Worm (Caenorhabditis elegans) whole organism, L1 larva: ENCODE results near the gene acl-1.

ENCODE experiments used
- Y116A8C.19 ChIP-seq: sonication (generic microtip); optimal IDR thresholded peaks from 2 replicates; lab custom pipeline; 2016; ENCODE audit warnings: missing compliant biosample characterization, missing genetic modification characterization, borderline replicate concordance
- aly-2 ChIP-seq: fragments of 150-350 bp; optimal IDR thresholded peaks from 2 replicates; lab custom pipeline; 2014; ENCODE audit warnings: missing biosample characterization, missing genetic modification characterization
- blmp-1 ChIP-seq: fragments of 150-350 bp; optimal IDR thresholded peaks from 2 replicates; lab custom pipeline; 2014; ENCODE audit warnings: missing biosample characterization, missing genetic modification characterization
- ceh-8 ChIP-seq: fragments of 200-800 bp; sonication (Bioruptor generic); optimal IDR thresholded peaks from 2 replicates; lab custom pipeline; 2018; ENCODE audit warnings: mild to moderate bottlenecking, missing genetic modification characterization, moderate library complexity, missing compliant biosample characterization
- ceh-90 ChIP-seq: sonication (generic microtip); optimal IDR thresholded peaks from 2 replicates; lab custom pipeline; 2016; ENCODE audit warnings: missing genetic modification characterization, missing compliant biosample characterization
- ces-1 ChIP-seq: fragments of 150-350 bp; optimal IDR thresholded peaks from 2 replicates; lab custom pipeline; 2014; ENCODE audit warnings: missing biosample characterization, missing genetic modification reagents, missing genetic modification characterization
- dpl-1 ChIP-seq, 3 experiments: fragments of 150-350 bp in 2 of 3; sonication (generic microtip) in 1 of 3; optimal IDR thresholded peaks; 2 replicates each; lab custom pipeline; 2014 to 2017; ENCODE audit warnings: missing biosample characterization in 3 of 3, missing genetic modification characterization in 3 of 3, missing genetic modification reagents in 3 of 3
- dsc-1 ChIP-seq: sonication (generic microtip); optimal IDR thresholded peaks from 2 replicates; lab custom pipeline; 2016; ENCODE audit warnings: mild to moderate bottlenecking, missing genetic modification characterization, missing compliant biosample characterization
- egl-27 ChIP-seq, 2 experiments: fragments of 150-350 bp in 1 of 2; sonication (generic microtip); optimal IDR thresholded peaks; 3 replicates each; lab custom pipeline; 2017 to 2018; ENCODE audit warnings: missing biosample characterization in 2 of 2, missing genetic modification characterization in 2 of 2, missing genetic modification reagents in 2 of 2
- elt-2 ChIP-seq: sonication (generic microtip); optimal IDR thresholded peaks from 2 replicates; lab custom pipeline; 2016; ENCODE audit warnings: missing genetic modification characterization, mild to moderate bottlenecking, inconsistent platforms, missing compliant biosample characterization, missing genetic modification reagents
- ets-5 ChIP-seq: fragments of 200-800 bp; sonication (Bioruptor generic); IDR thresholded peaks from 2 replicates; pipeline ENCODE4 v1.3.6; 2022; ENCODE audit warnings: missing genetic modification characterization, missing compliant biosample characterization
- fkh-8 ChIP-seq: sonication (generic microtip); optimal IDR thresholded peaks from 2 replicates; lab custom pipeline; 2016; ENCODE audit warnings: mild to moderate bottlenecking, missing genetic modification characterization, missing compliant biosample characterization
- hlh-17 ChIP-seq: fragments of 200-800 bp; sonication (Bioruptor generic); optimal IDR thresholded peaks from 2 replicates; lab custom pipeline; 2018; ENCODE audit warnings: missing genetic modification characterization, mild to moderate bottlenecking, missing compliant biosample characterization, moderate library complexity, borderline replicate concordance
- isw-1 ChIP-seq: fragments of 200-800 bp; sonication (Bioruptor generic); IDR thresholded peaks from 2 replicates; pipeline ENCODE4 v1.3.6; 2022; ENCODE audit warnings: missing genetic modification characterization, missing compliant biosample characterization
- lin-13 ChIP-seq: fragments of 150-350 bp; optimal IDR thresholded peaks from 2 replicates; lab custom pipeline; 2014; ENCODE audit warnings: missing biosample characterization, missing genetic modification reagents, missing genetic modification characterization
- lin-14 ChIP-seq: fragments of 200-800 bp; sonication (Bioruptor generic); optimal IDR thresholded peaks from 2 replicates; lab custom pipeline; 2018; ENCODE audit warnings: mild to moderate bottlenecking, missing genetic modification characterization, moderate library complexity, missing compliant biosample characterization
- lin-39 ChIP-seq: fragments of 150-350 bp; optimal IDR thresholded peaks from 2 replicates; lab custom pipeline; 2014; ENCODE audit warnings: missing biosample characterization, missing genetic modification reagents, missing genetic modification characterization
- lir-3 ChIP-seq: sonication (generic microtip); optimal IDR thresholded peaks from 2 replicates; lab custom pipeline; 2016; ENCODE audit warnings: mild to moderate bottlenecking, missing genetic modification characterization, moderate library complexity, missing compliant biosample characterization; ENCODE audit not compliant: poor library complexity
- lsy-2 ChIP-seq, 2 experiments: fragments of 150-350 bp; optimal IDR thresholded peaks; 2 replicates each; lab custom pipeline; 2014; ENCODE audit warnings: missing biosample characterization in 2 of 2, missing genetic modification characterization in 2 of 2
- mab-9 ChIP-seq: fragments of 200-800 bp; sonication (Bioruptor generic); IDR thresholded peaks from 2 replicates; pipeline ENCODE4 v1.3.6; 2022; ENCODE audit warnings: missing genetic modification reagents, missing genetic modification characterization, missing compliant biosample characterization
- mdl-1 ChIP-seq, 2 experiments: fragments of 150-350 bp; optimal IDR thresholded peaks; 2 replicates each; lab custom pipeline; 2014 to 2017; ENCODE audit warnings: missing biosample characterization in 2 of 2, missing genetic modification characterization in 2 of 2, inconsistent platforms in 1 of 2
- nhr-19 ChIP-seq: fragments of 200-800 bp; sonication (Bioruptor generic); conservative IDR thresholded peaks from 2 replicates; pipeline ENCODE4 v1.3.6; 2022; ENCODE audit warnings: missing genetic modification characterization, missing compliant biosample characterization
- nhr-20 ChIP-seq: sonication (generic microtip); optimal IDR thresholded peaks from 2 replicates; lab custom pipeline; 2016; ENCODE audit warnings: mild to moderate bottlenecking, missing genetic modification characterization, missing compliant biosample characterization
- nhr-237 ChIP-seq: fragments of 150-350 bp; optimal IDR thresholded peaks from 2 replicates; lab custom pipeline; 2014; ENCODE audit warnings: missing biosample characterization, missing genetic modification characterization
- nhr-28 ChIP-seq: fragments of 150-350 bp; optimal IDR thresholded peaks from 2 replicates; lab custom pipeline; 2014; ENCODE audit warnings: missing biosample characterization, missing genetic modification characterization
- nhr-47 ChIP-seq: sonication (generic microtip); optimal IDR thresholded peaks from 2 replicates; lab custom pipeline; 2016; ENCODE audit warnings: mild to moderate bottlenecking, missing genetic modification characterization, moderate library complexity, missing compliant biosample characterization
- nhr-71 ChIP-seq: sonication (generic microtip); optimal IDR thresholded peaks from 2 replicates; lab custom pipeline; 2016; ENCODE audit warnings: mild to moderate bottlenecking, missing genetic modification characterization, moderate library complexity, missing compliant biosample characterization
- nhr-76 ChIP-seq: sonication (generic microtip); optimal IDR thresholded peaks from 2 replicates; lab custom pipeline; 2017; ENCODE audit warnings: missing biosample characterization, missing genetic modification characterization
- nhr-84 ChIP-seq: sonication (generic microtip); optimal IDR thresholded peaks from 2 replicates; lab custom pipeline; 2017; ENCODE audit warnings: missing biosample characterization, missing genetic modification characterization
- nhr-85 ChIP-seq: sonication (generic microtip); peaks from one replicate; lab custom pipeline; 2016; ENCODE audit warnings: missing genetic modification characterization, inconsistent platforms, missing compliant biosample characterization
- nhr-90 ChIP-seq: sonication (generic microtip); optimal IDR thresholded peaks from 2 replicates; lab custom pipeline; 2016; ENCODE audit warnings: mild to moderate bottlenecking, missing genetic modification characterization, missing compliant biosample characterization; ENCODE audit not compliant: poor library complexity
- pag-3 ChIP-seq: sonication (generic microtip); optimal IDR thresholded peaks from 2 replicates; lab custom pipeline; 2017; ENCODE audit warnings: missing genetic modification characterization, mild to moderate bottlenecking, missing compliant biosample characterization, antibody characterized with exemption, borderline replicate concordance; ENCODE audit not compliant: insufficient read depth
- pax-3 ChIP-seq: fragments of 200-800 bp; sonication (Bioruptor generic); optimal IDR thresholded peaks from 2 replicates; lab custom pipeline; 2018; ENCODE audit warnings: mild to moderate bottlenecking, missing genetic modification characterization, moderate library complexity, missing compliant biosample characterization
- pqm-1 ChIP-seq: sonication (generic microtip); optimal IDR thresholded peaks from 3 replicates; lab custom pipeline; 2017; ENCODE audit warnings: missing biosample characterization, missing genetic modification characterization
- snpc-4 ChIP-seq: fragments of 150-350 bp; optimal IDR thresholded peaks from 2 replicates; lab custom pipeline; 2014; ENCODE audit warnings: missing biosample characterization, missing genetic modification characterization
- sox-4 ChIP-seq: sonication (generic microtip); optimal IDR thresholded peaks from 2 replicates; lab custom pipeline; 2016; ENCODE audit warnings: missing genetic modification characterization, missing compliant biosample characterization
- sup-37 ChIP-seq: fragments of 200-800 bp; sonication (Bioruptor generic); optimal IDR thresholded peaks from 2 replicates; lab custom pipeline; 2018; ENCODE audit warnings: mild to moderate bottlenecking, missing genetic modification characterization, missing compliant biosample characterization
- swsn-7 ChIP-seq: sonication (generic microtip); optimal IDR thresholded peaks from 2 replicates; lab custom pipeline; 2016; ENCODE audit warnings: missing genetic modification characterization, missing compliant biosample characterization
- tbx-2 ChIP-seq: sonication (generic microtip); optimal IDR thresholded peaks from 2 replicates; lab custom pipeline; 2016; ENCODE audit warnings: missing genetic modification characterization, missing compliant biosample characterization
- unc-62 ChIP-seq: fragments of 150-350 bp; optimal IDR thresholded peaks from 2 replicates; lab custom pipeline; 2014; ENCODE audit warnings: missing biosample characterization, missing genetic modification reagents, missing genetic modification characterization
- unc-86 ChIP-seq: sonication (generic microtip); optimal IDR thresholded peaks from 2 replicates; lab custom pipeline; 2016; ENCODE audit warnings: missing genetic modification characterization, missing compliant biosample characterization
- xbp-1 ChIP-seq: sonication (generic microtip); optimal IDR thresholded peaks from 2 replicates; lab custom pipeline; 2016; ENCODE audit warnings: missing genetic modification characterization, missing compliant biosample characterization
- zip-4 ChIP-seq: fragments of 200-800 bp; sonication (Bioruptor generic); optimal IDR thresholded peaks from 2 replicates; lab custom pipeline; 2018; ENCODE audit warnings: mild to moderate bottlenecking, missing genetic modification characterization, moderate library complexity, missing compliant biosample characterization
- ztf-11 ChIP-seq, 2 experiments: sonication (generic microtip); optimal IDR thresholded peaks; 2 replicates each; lab custom pipeline; 2016 to 2017; ENCODE audit warnings: missing genetic modification characterization in 2 of 2, missing biosample characterization in 1 of 2, missing compliant biosample characterization in 1 of 2
- ztf-4 ChIP-seq: fragments of 150-350 bp; optimal IDR thresholded peaks from 2 replicates; lab custom pipeline; 2014; ENCODE audit warnings: missing biosample characterization, missing genetic modification characterization

Gene acl-1

DNA sequence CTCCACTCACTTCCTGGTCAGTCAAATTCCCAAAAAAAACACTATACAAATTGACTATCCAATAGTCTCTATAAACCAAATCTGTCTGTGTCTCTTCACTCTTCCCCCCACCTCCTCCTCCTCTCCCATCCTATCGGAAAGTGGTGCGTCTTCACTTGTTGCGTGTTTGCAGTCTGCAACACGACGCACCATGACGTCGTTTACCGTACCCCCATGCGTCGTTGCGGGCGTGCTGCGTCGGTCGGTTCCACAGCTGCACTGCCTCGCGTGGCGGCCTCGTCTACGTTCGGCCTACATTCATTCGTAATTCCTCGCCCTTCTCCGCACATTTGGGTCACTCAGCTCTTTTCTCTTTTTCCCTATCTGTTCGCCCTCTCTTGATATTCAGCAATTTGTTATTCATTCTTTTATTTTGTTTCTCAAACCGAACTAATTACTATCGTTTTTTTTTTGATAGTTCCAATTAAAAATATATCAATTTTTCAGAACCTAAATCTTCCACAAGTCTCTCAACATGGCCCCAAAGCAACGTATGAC is 8.5 kb upstream of the acl-1 start, which contains the start of gene serp-1.1 (continued):
- TF ChIP-seq lin-39 (tag; lab: Kevin White, UChicago), result peak; percentile 91
- no peak for TF ChIP-seq ets-5 (GFP tag; lab: Robert Waterston, UW)
- TF ChIP-seq nhr-20 (tag; lab: Kevin White, UChicago), result peak; percentile 100
- TF ChIP-seq mdl-1 (tag; optimal IDR thresholded peaks at IDR 0.05; lab: Kevin White, UChicago), result peak; percentile 55 to 98
- TF ChIP-seq tbx-2 (tag; lab: Kevin White, UChicago), result peak; percentile 99
- TF ChIP-seq unc-62 (GFP tag; lab: Kevin White, UChicago), result peak; percentile 48
- no peak for TF ChIP-seq nhr-28 (tag; lab: Kevin White, UChicago)
- TF ChIP-seq sup-37 (GFP tag; lab: Kevin White, UChicago), result peak; percentile 96
- TF ChIP-seq nhr-84 (tag; lab: Kevin White, UChicago), result no peak
- TF ChIP-seq Y116A8C.19 (tag; lab: Kevin White, UChicago), result no peak
- TF ChIP-seq ceh-8 (GFP tag; lab: Kevin White, UChicago), result peak; percentile 86
- no peak for TF ChIP-seq pag-3 (tag; lab: Kevin White, UChicago)
- no peak for TF ChIP-seq ces-1
- TF ChIP-seq fkh-8 (tag; lab: Kevin White, UChicago), result peak; percentile 94
- TF ChIP-seq zip-4, result peak; percentile 91
- TF ChIP-seq nhr-71 (tag; lab: Kevin White, UChicago), result peak; percentile 99
- TF ChIP-seq unc-86, result peak; percentile 98
- TF ChIP-seq mab-9 (GFP tag; lab: Robert Waterston, UW), result peak; percentile 91
- TF ChIP-seq swsn-7 (tag; lab: Kevin White, UChicago), result peak; percentile 99
- peak; percentile 98 for TF ChIP-seq xbp-1 (tag; lab: Kevin White, UChicago)
- peak; percentile 95 for TF ChIP-seq lir-3 (tag; lab: Kevin White, UChicago)
- TF ChIP-seq ztf-4 (tag; lab: Kevin White, UChicago), result peak; percentile 97
- TF ChIP-seq isw-1 (GFP tag; lab: Robert Waterston, UW), result peak; percentile 94
- peak; percentile 96 for TF ChIP-seq blmp-1 (tag; lab: Kevin White, UChicago)
- peak; percentile 99 for TF ChIP-seq lin-13 (GFP tag; lab: Kevin White, UChicago)
- TF ChIP-seq ceh-90 (tag; lab: Kevin White, UChicago), result no peak
- TF ChIP-seq dsc-1, result peak; percentile 97
- peak; percentile 95 to 97 for TF ChIP-seq egl-27 (tag; optimal IDR thresholded peaks at IDR 0.05; lab: Kevin White, UChicago)
- TF ChIP-seq dpl-1 (GFP tag; optimal IDR thresholded peaks at IDR 0.05; lab: Kevin White, UChicago), result peak; percentile 78 to 82 (median 81)
- TF ChIP-seq nhr-19 (GFP tag; lab: Robert Waterston, UW), result peak; percentile 99
- TF ChIP-seq lin-14 (GFP tag; lab: Kevin White, UChicago), result peak; percentile 100

DNA sequence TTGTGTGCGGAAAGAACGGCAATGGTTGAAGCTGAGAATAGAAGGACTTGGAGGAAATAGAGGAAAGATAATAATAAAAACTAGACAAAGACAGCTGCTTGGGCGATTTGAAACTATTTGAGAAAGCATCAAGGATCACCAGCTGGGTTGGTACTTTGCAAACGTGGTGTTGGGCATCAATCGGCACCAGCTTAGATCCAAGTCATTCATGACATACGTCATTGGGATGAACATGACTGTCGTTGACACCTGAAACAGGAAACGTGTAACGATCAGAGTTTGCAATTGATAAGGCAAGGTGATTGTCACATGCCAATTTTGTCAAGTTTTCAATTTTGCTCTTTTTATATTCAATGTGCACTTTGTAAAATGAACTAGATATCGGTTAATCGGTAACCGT is 7.2 kb upstream of the acl-1 start:
- TF ChIP-seq nhr-85 (tag; lab: Kevin White, UChicago) (peak; percentile 2), snpc-4 (tag; lab: Kevin White, UChicago) (no peak), elt-2 (tag; lab: Kevin White, UChicago) (peak; percentile 67), nhr-71 (tag; lab: Kevin White, UChicago) (peak; percentile 58), pqm-1 (no peak), nhr-76 (no peak), aly-2 (tag; lab: Kevin White, UChicago) (no peak), zip-4 (no peak), lsy-2 (tag; optimal IDR thresholded peaks at IDR 0.05; lab: Kevin White, UChicago) (peak; percentile 8 to 31), nhr-28 (tag; lab: Kevin White, UChicago) (no peak), Y116A8C.19 (tag; lab: Kevin White, UChicago) (no peak), nhr-47 (tag; lab: Kevin White, UChicago) (peak; percentile 10), hlh-17 (GFP tag; lab: Kevin White, UChicago) (no peak), sox-4 (no peak), ztf-11 (tag; optimal IDR thresholded peaks at IDR 0.05; lab: Kevin White, UChicago) (no peak), pax-3 (tag; lab: Kevin White, UChicago) (no peak), nhr-237 (tag; lab: Kevin White, UChicago) (no peak), xbp-1 (tag; lab: Kevin White, UChicago) (no peak), lin-14 (GFP tag; lab: Kevin White, UChicago) (no peak), unc-86 (no peak), tbx-2 (tag; lab: Kevin White, UChicago) (no peak), nhr-90 (no peak), dsc-1 (no peak)
- TF ChIP-seq, all 84 proteins: peak for 5
